Fruit fly (Drosophila melanogaster): ENCODE measurements around the gene CG18268.

- TF ChIP-seq CG7045 (GFP tag; optimal IDR thresholded peaks at IDR 0.05) (no peak), Mnt (GFP tag; optimal IDR thresholded peaks at IDR 0.05) (no peak), cnc (optimal IDR thresholded peaks at IDR 0.05) (no peak), CG12768 (GFP tag; optimal IDR thresholded peaks at IDR 0.05) (no peak), kay (GFP tag; ENCODE audit: borderline replicate concordance) (no peak), CG7101 (tag; optimal IDR thresholded peaks at IDR 0.05) (no peak), Crg-1 (GFP tag; optimal IDR thresholded peaks at IDR 0.05) (no peak)
Measured at dm6 chr3R:7760970-7761558, 43.2 kb downstream of the CG18268 start.
